Fruit fly (Drosophila melanogaster) whole organism, pupa: Measurements from ENCODE around the gene CG17362.

Experiments
- CG12605 ChIP-seq: fragments of 200-800 bp; sonication (Bioruptor generic); IDR thresholded peaks from 2 replicates; pipeline ENCODE4 v1.3.6; 2022; ENCODE audit warnings: missing biosample characterization, missing genetic modification characterization
- CG13204 ChIP-seq: fragments of 200-800 bp; sonication (Bioruptor generic); optimal IDR thresholded peaks from 2 replicates; lab custom pipeline; 2018; ENCODE audit warnings: missing biosample characterization, mild to moderate bottlenecking, missing genetic modification characterization, moderate library complexity
- CG15710 ChIP-seq: fragments of 200-800 bp; sonication (Bioruptor generic); optimal IDR thresholded peaks from 2 replicates; lab custom pipeline; 2018; ENCODE audit warnings: missing biosample characterization, mild to moderate bottlenecking, missing genetic modification characterization, moderate library complexity
- CG17806 ChIP-seq: fragments of 200-800 bp; sonication (Bioruptor generic); optimal IDR thresholded peaks from 2 replicates; lab custom pipeline; 2018; ENCODE audit warnings: missing biosample characterization, mild to moderate bottlenecking, missing genetic modification characterization, moderate library complexity
- CG8159 ChIP-seq: fragments of 200-800 bp; sonication (Bioruptor generic); optimal IDR thresholded peaks from 3 replicates; lab custom pipeline; 2018; ENCODE audit warnings: missing biosample characterization, mild to moderate bottlenecking, missing genetic modification characterization, moderate library complexity
- CG8301 ChIP-seq: fragments of 200-800 bp; sonication (Bioruptor generic); optimal IDR thresholded peaks from 2 replicates; lab custom pipeline; 2018; ENCODE audit warnings: missing biosample characterization, mild to moderate bottlenecking, missing genetic modification characterization
- EcR ChIP-seq: fragments of 200-800 bp; sonication (Bioruptor generic); optimal IDR thresholded peaks from 3 replicates; lab custom pipeline; 2019; ENCODE audit warnings: missing biosample characterization, missing genetic modification characterization, mild to moderate bottlenecking, moderate library complexity, missing genetic modification reagents
- Pif1A ChIP-seq: fragments of 200-800 bp; sonication (Bioruptor generic); optimal IDR thresholded peaks from 3 replicates; lab custom pipeline; 2016; ENCODE audit warnings: missing biosample characterization, missing genetic modification characterization
- Pif1B ChIP-seq: fragments of 200-800 bp; sonication (Bioruptor generic); optimal IDR thresholded peaks from 3 replicates; lab custom pipeline; 2016; ENCODE audit warnings: missing biosample characterization, missing genetic modification characterization
- Snoo ChIP-seq: fragments of 200-800 bp; sonication (Bioruptor generic); optimal IDR thresholded peaks from 3 replicates; lab custom pipeline; 2017; ENCODE audit warnings: missing biosample characterization, mild to moderate bottlenecking, missing genetic modification characterization, inconsistent platforms
- fd96Ca ChIP-seq: fragments of 200-800 bp; sonication (Bioruptor generic); IDR thresholded peaks from 3 replicates; pipeline ENCODE4 v1.3.6; 2022; ENCODE audit warnings: missing biosample characterization, missing genetic modification characterization

dm6 chr3L:13996992-13997391, 10.6 kb downstream of the CG17362 start, which contains the start of gene CG17361:
- TF ChIP-seq fd96Ca (GFP tag; lab: Robert Waterston, UW) (no peak), CG8159 (no peak), CG8301 (no peak), CG13204 (GFP tag; lab: Kevin White, UChicago) (no peak), CG12605 (no peak), Snoo (tag; lab: Kevin White, UChicago) (no peak), Pif1A (GFP tag; lab: Kevin White, UChicago) (no peak), CG17806 (no peak), EcR (GFP tag; lab: Kevin White, UChicago) (no peak), Pif1B (GFP tag; lab: Kevin White, UChicago) (no peak), CG15710 (tag; lab: Kevin White, UChicago) (no peak)
